Fruit fly (Drosophila melanogaster): ENCODE measurements around the gene Hakai.

Gene Hakai

DNA sequence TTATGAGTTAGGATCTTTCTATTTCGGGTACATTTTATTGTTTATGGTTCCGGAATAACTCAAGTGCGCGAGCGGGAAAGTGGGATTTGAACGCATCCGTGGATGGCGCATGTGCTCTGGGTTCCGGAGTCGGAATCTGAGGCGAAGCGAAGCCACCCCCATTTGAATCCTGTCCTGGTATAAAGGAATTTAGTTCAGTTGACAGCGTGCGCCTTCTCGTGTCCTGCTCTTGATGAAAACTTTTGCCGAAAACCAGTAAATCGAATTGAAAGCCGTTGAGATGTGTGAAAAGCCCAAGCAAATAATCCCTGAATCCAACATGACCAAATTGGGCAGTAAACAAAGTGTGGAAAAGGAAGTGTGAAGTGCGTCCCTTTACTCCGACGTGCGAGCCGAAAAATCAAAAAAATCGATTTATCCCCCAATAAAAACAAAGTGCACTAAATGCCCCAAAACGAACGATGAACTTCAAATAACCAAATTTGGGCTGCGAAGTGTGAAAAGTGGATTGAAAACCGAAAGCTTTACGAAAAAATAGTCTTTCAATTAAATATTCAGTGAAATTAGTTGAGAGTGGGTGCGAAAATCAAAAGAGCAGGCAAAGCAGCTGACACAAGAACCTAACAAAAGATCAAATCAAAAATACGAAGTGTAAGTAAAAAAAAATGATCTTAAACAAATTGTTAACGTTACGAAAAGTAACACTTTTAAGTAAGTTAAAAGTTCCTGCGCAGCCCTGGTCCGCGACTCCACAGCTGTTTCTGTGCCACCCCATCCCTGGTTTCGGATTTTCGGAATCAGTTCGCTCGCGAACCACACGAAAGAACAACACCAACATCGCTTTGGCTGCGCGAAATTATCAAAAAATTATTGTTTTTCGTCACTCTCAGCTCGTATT lies 4.4 kb upstream of the Hakai start, which contains the start of gene Lar:
Lar (plus strand) TSS at position 188 of the 898 bp plus-strand sequence.
- TF ChIP-seq sv (GFP tag; optimal IDR thresholded peaks at IDR 0.05) (peak; percentile 72), rgr (GFP tag; optimal IDR thresholded peaks at IDR 0.05) (peak; percentile 70), CrebA (GFP tag; optimal IDR thresholded peaks at IDR 0.05; ENCODE audit: borderline replicate concordance) (no peak), tai (GFP tag; optimal IDR thresholded peaks at IDR 0.05) (no peak), woc (GFP tag; optimal IDR thresholded peaks at IDR 0.05) (peak; percentile 63), ey (GFP tag; optimal IDR thresholded peaks at IDR 0.05) (peak; percentile 55), Mio (GFP tag; optimal IDR thresholded peaks at IDR 0.05) (no peak), usp (GFP tag; optimal IDR thresholded peaks at IDR 0.05) (no peak), Hr78 (GFP tag; optimal IDR thresholded peaks at IDR 0.05) (no peak), Sp1 (GFP tag; optimal IDR thresholded peaks at IDR 0.05) (peak; percentile 55), psq (GFP tag; optimal IDR thresholded peaks at IDR 0.05) (peak; percentile 43), OdsH (GFP tag; optimal IDR thresholded peaks at IDR 0.05) (peak; percentile 41), fru (GFP tag; optimal IDR thresholded peaks at IDR 0.05) (peak; percentile 61), Hr83 (GFP tag; optimal IDR thresholded peaks at IDR 0.05; ENCODE audit: poor library complexity, severe bottlenecking) (peak; percentile 72), foxo (GFP tag; optimal IDR thresholded peaks at IDR 0.05) (peak in 1 of 2 experiments; percentile 70), HLH106 (tag; optimal IDR thresholded peaks at IDR 0.05) (peak; percentile 59), h (GFP tag; optimal IDR thresholded peaks at IDR 0.05) (peak; percentile 61), Rel (GFP tag; optimal IDR thresholded peaks at IDR 0.05) (no peak), Rel (tag; optimal IDR thresholded peaks at IDR 0.05) (peak; percentile 47), br (GFP tag; optimal IDR thresholded peaks at IDR 0.05) (peak; percentile 65), Hnf4 (GFP tag; optimal IDR thresholded peaks at IDR 0.05) (no peak)

DNA sequence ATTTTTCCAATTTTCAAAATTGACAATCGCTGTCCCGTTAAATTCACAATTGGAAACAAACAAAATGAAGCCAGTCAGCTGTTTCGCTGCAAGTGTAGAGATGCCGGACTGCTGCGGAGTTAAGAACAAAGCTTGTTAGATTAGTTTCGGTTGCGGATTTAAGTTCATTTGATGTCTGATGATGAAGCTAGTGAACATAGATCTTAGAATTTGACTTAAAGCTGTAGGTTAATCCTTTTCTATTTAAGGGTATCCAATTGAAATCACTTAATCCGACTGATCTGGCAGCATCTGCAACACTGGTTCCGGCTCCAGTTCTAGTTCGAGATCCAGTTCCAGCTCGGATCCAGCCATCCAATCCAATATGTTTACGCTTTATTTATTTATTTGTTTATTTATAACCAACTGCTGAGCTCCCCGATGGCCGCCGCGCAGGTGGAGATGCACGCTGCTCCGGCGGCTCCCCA lies 1.7 kb upstream of the Hakai start, which contains the start of the genes PCNA2 and CG10366:
PCNA2 (minus strand) TSS at position 65 of the 467 bp plus-strand sequence.
CG10366 (plus strand) TSS at position 310 of the 467 bp plus-strand sequence.
- TF ChIP-seq foxo (GFP tag; optimal IDR thresholded peaks at IDR 0.05) (peak in 1 of 2 experiments; percentile 84), Hnf4 (GFP tag; optimal IDR thresholded peaks at IDR 0.05) (no peak), CG32264 (GFP tag; optimal IDR thresholded peaks at IDR 0.05) (no peak), Hr78 (GFP tag; optimal IDR thresholded peaks at IDR 0.05) (no peak), jim (GFP tag; optimal IDR thresholded peaks at IDR 0.05) (peak; percentile 35), Dif (GFP tag; optimal IDR thresholded peaks at IDR 0.05; ENCODE audit: partially characterized antibody) (no peak), br (GFP tag; optimal IDR thresholded peaks at IDR 0.05) (peak; percentile 68), rgr (GFP tag; optimal IDR thresholded peaks at IDR 0.05) (peak; percentile 78), Vsx2 (GFP tag; optimal IDR thresholded peaks at IDR 0.05; ENCODE audit: partially characterized antibody) (no peak), usp (GFP tag; optimal IDR thresholded peaks at IDR 0.05) (no peak), CG9705 (GFP tag; optimal IDR thresholded peaks at IDR 0.05) (peak; percentile 72), Sp1 (GFP tag; optimal IDR thresholded peaks at IDR 0.05) (peak; percentile 66), Jra (GFP tag; optimal IDR thresholded peaks at IDR 0.05) (peak; percentile 49), Myc (optimal IDR thresholded peaks at IDR 0.05) (peak; percentile 63), Hr83 (GFP tag; optimal IDR thresholded peaks at IDR 0.05; ENCODE audit: poor library complexity, severe bottlenecking) (no peak), h (GFP tag; optimal IDR thresholded peaks at IDR 0.05) (peak; percentile 76), lola (GFP tag; optimal IDR thresholded peaks at IDR 0.05) (no peak), pan (optimal IDR thresholded peaks at IDR 0.05) (no peak), OdsH (GFP tag; optimal IDR thresholded peaks at IDR 0.05) (peak; percentile 69), sage (GFP tag; optimal IDR thresholded peaks at IDR 0.05) (no peak), Dfd (GFP tag; optimal IDR thresholded peaks at IDR 0.05) (no peak), tai (GFP tag; optimal IDR thresholded peaks at IDR 0.05) (no peak), Mio (GFP tag; optimal IDR thresholded peaks at IDR 0.05) (no peak), Rel (GFP tag; optimal IDR thresholded peaks at IDR 0.05) (no peak), Rel (tag; optimal IDR thresholded peaks at IDR 0.05) (peak; percentile 73), sv (GFP tag; optimal IDR thresholded peaks at IDR 0.05) (peak; percentile 46), Abd-B (GFP tag; optimal IDR thresholded peaks at IDR 0.05) (no peak), GATAd (GFP tag; optimal IDR thresholded peaks at IDR 0.05) (no peak), brk (GFP tag; optimal IDR thresholded peaks at IDR 0.05) (no peak), dl (GFP tag; optimal IDR thresholded peaks at IDR 0.05; ENCODE audit: insufficient read depth in 1 of 2, partially characterized antibody in 2 of 2) (no peak), N (GFP tag; optimal IDR thresholded peaks at IDR 0.05) (no peak), ey (GFP tag; optimal IDR thresholded peaks at IDR 0.05) (peak; percentile 80), fru (GFP tag; optimal IDR thresholded peaks at IDR 0.05) (peak; percentile 64), CrebA (GFP tag; optimal IDR thresholded peaks at IDR 0.05; ENCODE audit: borderline replicate concordance) (no peak), psq (GFP tag; optimal IDR thresholded peaks at IDR 0.05) (peak; percentile 47), dsf (GFP tag; optimal IDR thresholded peaks at IDR 0.05; ENCODE audit: borderline replicate concordance) (no peak), dmrt93B (GFP tag; optimal IDR thresholded peaks at IDR 0.05) (no peak), HLH106 (tag; optimal IDR thresholded peaks at IDR 0.05) (peak; percentile 79), woc (GFP tag; optimal IDR thresholded peaks at IDR 0.05) (peak; percentile 13)
